Worm (Caenorhabditis elegans): ENCODE data around the gene nhr-36.

The nhr-36 gene

ce11 chrV:9261492-9261891 is at the start of gene nhr-36:
Gene nhr-36, minus strand, starts transcription at chrV:9261592.
- no peak for TF ChIP-seq unc-86 (tag; optimal IDR thresholded peaks at IDR 0.05)
- no peak for TF ChIP-seq ama-1 (optimal IDR thresholded peaks at IDR 0.05)
- no peak for TF ChIP-seq elt-4 (tag; optimal IDR thresholded peaks at IDR 0.05)
- no peak for TF ChIP-seq lim-6 (tag; optimal IDR thresholded peaks at IDR 0.05)
- TF ChIP-seq dmd-4 (tag; optimal IDR thresholded peaks at IDR 0.05; ENCODE audit: borderline replicate concordance), result no peak
- no peak for TF ChIP-seq mec-3 (tag; optimal IDR thresholded peaks at IDR 0.05; ENCODE audit: borderline replicate concordance)

- TF ChIP-seq sdc-2 (tag; optimal IDR thresholded peaks at IDR 0.05) (no peak), ceh-19 (GFP tag; optimal IDR thresholded peaks at IDR 0.05) (no peak), ceh-45 (GFP tag; IDR thresholded peaks at IDR 0.05) (no peak), hlh-30 (tag; optimal IDR thresholded peaks at IDR 0.05; ENCODE audit: insufficient read depth) (no peak)
Measured at ce11 chrV:9305116-9305515, 43.7 kb upstream of the nhr-36 start, which contains the start of gene F44A2.3. Gene F44A2.3, plus strand, starts transcription at chrV:9305416.

ce11 chrV:9303026-9303425 is 41.6 kb upstream of the nhr-36 start, which contains the start of gene nhr-39:
Gene nhr-39, plus strand, starts transcription at chrV:9303326.
- no peak for TF ChIP-seq eyg-1 (tag; optimal IDR thresholded peaks at IDR 0.05)
- TF ChIP-seq fkh-10 (GFP tag; optimal IDR thresholded peaks at IDR 0.05), result no peak
- TF ChIP-seq ceh-2 (tag; optimal IDR thresholded peaks at IDR 0.05), result no peak

DNA sequence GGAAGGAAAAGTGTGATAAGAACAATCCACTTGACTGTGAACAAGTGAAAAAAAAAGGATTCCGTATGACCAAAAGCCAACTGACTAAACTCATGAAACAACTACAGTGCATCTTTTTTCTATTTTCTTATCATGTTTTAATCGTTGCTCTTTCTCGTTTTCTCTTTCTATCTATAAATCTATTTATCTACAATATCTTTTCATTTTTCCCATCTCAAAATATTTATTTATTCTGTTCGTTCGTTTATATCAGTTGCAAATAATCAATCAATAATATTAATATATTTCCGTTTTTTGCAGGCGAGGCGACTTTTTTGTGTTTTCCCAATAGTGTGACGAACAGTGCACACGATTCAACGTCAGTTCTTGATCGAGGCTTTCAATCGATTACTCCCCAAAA is 35.9 kb upstream of the nhr-36 start, which contains the start of gene F44A2.5:
Gene F44A2.5, plus strand, starts transcription at position 301 of the 400 bp plus-strand sequence.
- no peak for TF ChIP-seq Y22D7AL.16 (tag; optimal IDR thresholded peaks at IDR 0.05)
- TF ChIP-seq T23F11.4 (GFP tag; optimal IDR thresholded peaks at IDR 0.05), result no peak
- no peak for TF ChIP-seq zip-5 (tag; optimal IDR thresholded peaks at IDR 0.05)
- TF ChIP-seq elt-4 (tag; optimal IDR thresholded peaks at IDR 0.05), result no peak
- TF ChIP-seq syd-9 (tag; optimal IDR thresholded peaks at IDR 0.05), result no peak
- no peak for TF ChIP-seq ceh-45 (GFP tag; IDR thresholded peaks at IDR 0.05)
- no peak for TF ChIP-seq ceh-48 (tag; optimal IDR thresholded peaks at IDR 0.05)
- TF ChIP-seq pag-3 (tag; optimal IDR thresholded peaks at IDR 0.05; ENCODE audit: borderline replicate concordance), result no peak
- no peak for TF ChIP-seq ceh-34 (tag; optimal IDR thresholded peaks at IDR 0.05)
- no peak for TF ChIP-seq sdc-2 (tag; optimal IDR thresholded peaks at IDR 0.05)

DNA sequence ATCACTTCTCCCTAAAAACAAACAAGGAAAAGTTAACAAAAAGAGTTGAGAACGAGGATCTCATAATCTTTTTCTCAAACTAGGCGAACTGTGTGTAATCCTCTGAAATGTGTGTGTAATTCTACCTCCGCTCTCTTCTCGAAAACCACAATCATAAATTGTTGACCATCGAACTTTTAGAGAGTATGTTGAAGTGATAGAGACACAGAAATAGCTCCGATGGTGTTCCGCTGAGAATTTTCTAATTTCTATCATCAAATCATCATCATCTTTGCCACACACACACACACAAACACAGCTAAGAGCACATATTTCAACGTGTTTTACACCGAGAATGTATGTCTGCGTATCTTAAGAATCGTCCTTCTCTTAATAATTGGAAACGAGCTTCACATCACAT is 34.2 kb upstream of the nhr-36 start:
- peak; percentile 60 for TF ChIP-seq rnt-1 (tag; optimal IDR thresholded peaks at IDR 0.05)
- TF ChIP-seq nhr-11 (tag; optimal IDR thresholded peaks at IDR 0.05), result no peak

DNA sequence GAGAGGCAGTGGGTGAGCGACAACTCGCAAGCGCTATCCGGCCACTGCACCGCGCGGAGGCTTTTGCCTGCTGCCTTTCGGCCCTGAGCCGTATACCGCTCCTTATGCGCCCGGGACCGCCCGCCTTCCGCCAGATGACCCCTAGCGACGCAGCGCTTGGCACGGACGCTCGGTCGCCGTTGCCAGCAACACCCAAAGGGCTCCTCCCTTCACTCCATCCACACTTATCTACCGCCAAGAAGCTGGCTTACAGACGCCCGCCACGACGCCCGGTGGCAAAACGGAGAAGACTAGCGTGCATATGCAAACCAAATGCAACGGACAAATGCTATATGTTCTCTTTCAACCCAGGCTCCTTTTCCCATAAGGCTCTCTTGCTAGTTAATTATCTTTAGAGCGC is 32.0 kb upstream of the nhr-36 start:
- no peak for TF ChIP-seq nfya-1 (tag; optimal IDR thresholded peaks at IDR 0.05)
- no peak for TF ChIP-seq unc-3 (GFP tag; conservative IDR thresholded peaks at IDR 0.05)
- TF ChIP-seq unc-3 (tag; optimal IDR thresholded peaks at IDR 0.05), result no peak
- no peak for TF ChIP-seq ceh-30 (tag; optimal IDR thresholded peaks at IDR 0.05)
- TF ChIP-seq nhr-11 (tag; optimal IDR thresholded peaks at IDR 0.05), result no peak
- peak; percentile 17 for TF ChIP-seq ceh-31 (tag; optimal IDR thresholded peaks at IDR 0.05)
- no peak for TF ChIP-seq pat-9 (tag; optimal IDR thresholded peaks at IDR 0.05)
- no peak for TF ChIP-seq ceh-22 (tag; optimal IDR thresholded peaks at IDR 0.05)
- peak; percentile 8 for TF ChIP-seq fkh-6 (tag; optimal IDR thresholded peaks at IDR 0.05)
- no peak for TF ChIP-seq pha-2 (tag; optimal IDR thresholded peaks at IDR 0.05)
- peak; percentile 42 for TF ChIP-seq tbx-2 (tag; optimal IDR thresholded peaks at IDR 0.05)
- TF ChIP-seq unc-42 (tag; optimal IDR thresholded peaks at IDR 0.05), result peak; percentile 30
- TF ChIP-seq sox-2 (GFP tag; IDR thresholded peaks at IDR 0.05), result no peak
- no peak for TF ChIP-seq hlh-6 (tag; optimal IDR thresholded peaks at IDR 0.05)
- no peak for TF ChIP-seq mec-3 (tag; optimal IDR thresholded peaks at IDR 0.05; ENCODE audit: borderline replicate concordance)
- TF ChIP-seq C08G9.2 (tag; optimal IDR thresholded peaks at IDR 0.05), result peak; percentile 25
- TF ChIP-seq che-1 (tag; optimal IDR thresholded peaks at IDR 0.05), result no peak
- no peak for TF ChIP-seq gmeb-2 (tag; optimal IDR thresholded peaks at IDR 0.05)
- no peak for TF ChIP-seq dve-1 (tag; optimal IDR thresholded peaks at IDR 0.05)
- peak; percentile 10 for TF ChIP-seq nhr-232 (tag; optimal IDR thresholded peaks at IDR 0.05)
- no peak for TF ChIP-seq odd-2 (tag; optimal IDR thresholded peaks at IDR 0.05)
- peak; percentile 16 for TF ChIP-seq lim-6 (tag; optimal IDR thresholded peaks at IDR 0.05)
- no peak for TF ChIP-seq K02D7.2 (tag; optimal IDR thresholded peaks at IDR 0.05)
- no peak for TF ChIP-seq unc-55 (GFP tag; optimal IDR thresholded peaks at IDR 0.05)
- TF ChIP-seq ceh-45 (GFP tag; IDR thresholded peaks at IDR 0.05), result no peak
- no peak for TF ChIP-seq fkh-10 (GFP tag; optimal IDR thresholded peaks at IDR 0.05)
- TF ChIP-seq ceh-2 (tag; optimal IDR thresholded peaks at IDR 0.05), result peak; percentile 14
- TF ChIP-seq ama-1 (optimal IDR thresholded peaks at IDR 0.05), result no peak

Data from whole organism, late embryonic.